Worm (Caenorhabditis elegans): ENCODE measurements around the gene ZK669.2.

ZK669.2 gene

DNA sequence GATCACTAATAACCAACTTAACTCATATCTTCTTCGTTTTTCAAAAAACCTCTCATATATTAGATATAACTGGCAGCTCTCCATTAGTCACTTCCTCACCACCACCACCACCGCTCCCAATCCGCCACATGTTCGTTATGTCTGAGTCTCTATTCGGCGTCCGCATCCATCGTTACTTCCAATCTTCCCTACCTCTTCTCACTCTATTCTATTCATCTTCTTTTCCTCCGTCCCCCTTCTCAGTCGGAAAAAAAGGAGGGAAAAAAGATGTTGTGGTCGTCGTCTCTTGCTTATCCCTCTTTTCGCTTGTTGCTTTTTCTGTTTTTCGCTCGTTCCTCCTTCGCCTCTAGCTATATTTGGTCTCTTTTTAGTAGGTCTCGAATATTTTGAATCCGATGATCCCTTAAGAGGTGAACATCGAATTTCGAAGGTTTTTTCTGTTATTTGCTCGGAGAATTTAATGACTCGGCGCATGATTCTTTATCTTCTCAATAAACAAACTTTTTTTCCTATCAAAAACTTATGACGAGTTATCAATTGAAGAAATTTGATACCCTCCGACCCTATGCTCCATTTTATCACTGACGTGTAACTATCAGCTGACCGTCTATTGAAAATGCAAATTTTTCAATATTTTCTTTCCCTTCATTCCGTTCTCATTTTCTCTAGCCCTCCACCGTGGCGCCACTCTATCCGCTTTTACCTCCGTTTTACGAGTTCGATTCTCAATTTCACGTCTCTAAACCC lies 45.9 kb downstream of the ZK669.2 start (continued):
- peak; percentile 47 for TF ChIP-seq tbx-2 (tag; optimal IDR thresholded peaks at IDR 0.05)
- TF ChIP-seq elt-2 (tag; optimal IDR thresholded peaks at IDR 0.05) = peak; percentile 50
- no peak for TF ChIP-seq hlh-15 (tag; optimal IDR thresholded peaks at IDR 0.05)
- TF ChIP-seq lim-6 (tag; optimal IDR thresholded peaks at IDR 0.05) = no peak
- no peak for TF ChIP-seq ztf-16 (tag; optimal IDR thresholded peaks at IDR 0.05)
- peak; percentile 57 for TF ChIP-seq ceh-31 (tag; optimal IDR thresholded peaks at IDR 0.05)

DNA sequence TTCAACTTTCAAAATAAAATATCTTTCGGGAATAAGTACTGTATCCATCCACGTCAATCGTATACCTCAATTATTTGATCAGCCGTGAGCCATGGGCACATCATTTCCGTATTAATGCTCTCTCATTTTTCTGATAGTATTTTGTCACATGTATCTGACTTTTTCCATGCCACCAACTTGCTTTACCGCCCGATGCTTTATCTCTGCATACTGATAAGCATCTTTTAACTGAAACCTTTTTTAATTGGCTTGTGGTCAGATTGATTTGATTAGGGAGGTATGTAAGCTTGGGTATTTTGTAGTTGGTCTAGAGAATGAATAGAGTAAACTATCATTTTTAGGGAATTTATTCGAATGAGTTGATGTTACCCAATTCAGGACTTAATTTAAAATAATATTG lies 48.7 kb downstream of the ZK669.2 start:
- TF ChIP-seq ceh-19 (GFP tag; optimal IDR thresholded peaks at IDR 0.05) (no peak), ceh-2 (tag; optimal IDR thresholded peaks at IDR 0.05) (no peak), odd-2 (tag; optimal IDR thresholded peaks at IDR 0.05) (no peak), pha-2 (tag; optimal IDR thresholded peaks at IDR 0.05) (no peak), zip-5 (tag; optimal IDR thresholded peaks at IDR 0.05) (no peak), elt-2 (tag; optimal IDR thresholded peaks at IDR 0.05) (no peak), ceh-48 (tag; optimal IDR thresholded peaks at IDR 0.05) (no peak), rnt-1 (tag; optimal IDR thresholded peaks at IDR 0.05) (no peak)

- TF ChIP-seq hlh-8 (tag; optimal IDR thresholded peaks at IDR 0.05) (no peak), pros-1 (tag; optimal IDR thresholded peaks at IDR 0.05) (no peak), eyg-1 (tag; optimal IDR thresholded peaks at IDR 0.05) (no peak), hlh-15 (tag; optimal IDR thresholded peaks at IDR 0.05) (no peak), fkh-6 (tag; optimal IDR thresholded peaks at IDR 0.05) (no peak), ceh-22 (tag; optimal IDR thresholded peaks at IDR 0.05) (no peak), pax-1 (tag; optimal IDR thresholded peaks at IDR 0.05) (no peak), ref-2 (tag; optimal IDR thresholded peaks at IDR 0.05) (no peak), tbx-2 (tag; optimal IDR thresholded peaks at IDR 0.05) (no peak), ceh-34 (tag; optimal IDR thresholded peaks at IDR 0.05) (no peak), ets-4 (tag; optimal IDR thresholded peaks at IDR 0.05) (no peak), F13H6.1 (tag; optimal IDR thresholded peaks at IDR 0.05) (no peak), pha-2 (tag; optimal IDR thresholded peaks at IDR 0.05) (no peak), elt-2 (tag; optimal IDR thresholded peaks at IDR 0.05) (no peak), ceh-31 (tag; optimal IDR thresholded peaks at IDR 0.05) (no peak), tbx-7 (tag; optimal IDR thresholded peaks at IDR 0.05) (no peak), elt-4 (tag; optimal IDR thresholded peaks at IDR 0.05) (no peak)
Measured at ce11 chrII:7888759-7889158, 49.2 kb downstream of the ZK669.2 start.

DNA sequence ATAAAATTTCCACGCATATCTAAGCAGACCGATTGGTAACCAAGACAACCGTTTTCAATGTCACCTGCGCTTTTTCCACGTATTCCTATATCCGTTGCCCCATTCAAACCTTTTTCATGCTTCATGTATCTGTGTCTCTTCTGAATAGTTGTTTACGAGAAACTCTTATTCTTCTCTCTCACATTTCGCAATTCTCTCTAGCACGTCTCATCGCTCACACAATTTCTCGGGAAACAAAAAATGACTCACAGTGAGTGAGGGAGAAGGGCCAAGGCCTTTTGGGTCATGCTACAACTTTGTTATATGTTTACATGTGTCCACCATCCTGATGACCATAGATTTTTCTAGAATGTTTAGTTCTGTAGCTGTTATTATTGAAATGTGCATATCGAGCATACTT lies 50.7 kb downstream of the ZK669.2 start:
- TF ChIP-seq ceh-9 (tag; optimal IDR thresholded peaks at IDR 0.05) = no peak
- TF ChIP-seq unc-55 (GFP tag; optimal IDR thresholded peaks at IDR 0.05) = peak; percentile 19
- TF ChIP-seq unc-42 (tag; optimal IDR thresholded peaks at IDR 0.05) = peak; percentile 16
- no peak for TF ChIP-seq pha-2 (tag; optimal IDR thresholded peaks at IDR 0.05)
- no peak for TF ChIP-seq pat-9 (tag; optimal IDR thresholded peaks at IDR 0.05)
- no peak for TF ChIP-seq mec-3 (tag; optimal IDR thresholded peaks at IDR 0.05; ENCODE audit: borderline replicate concordance)
